Worm (Caenorhabditis elegans) whole organism, midembryonic: ENCODE data around the gene col-179.

ENCODE experiments used
- cog-1 ChIP-seq: sonication (generic microtip); optimal IDR thresholded peaks from 2 replicates; lab custom pipeline; 2016; ENCODE audit warnings: missing genetic modification characterization, missing compliant biosample characterization
- flt-1 ChIP-seq: fragments of 200-800 bp; sonication (Bioruptor generic); IDR thresholded peaks from 2 replicates; pipeline ENCODE4 v1.3.6; 2022; ENCODE audit warnings: missing genetic modification characterization, missing compliant biosample characterization
- klf-2 ChIP-seq: fragments of 200-800 bp; sonication (Bioruptor generic); conservative IDR thresholded peaks from 2 replicates; pipeline ENCODE4 v1.3.6; 2022; ENCODE audit warnings: missing genetic modification reagents, missing genetic modification characterization, missing compliant biosample characterization
- med-1 ChIP-seq: sonication (generic microtip); optimal IDR thresholded peaks from 2 replicates; lab custom pipeline; 2017; ENCODE audit warnings: missing genetic modification characterization, mild to moderate bottlenecking, missing compliant biosample characterization, antibody characterized with exemption, missing genetic modification reagents; ENCODE audit not compliant: insufficient read depth
- ref-1 ChIP-seq: fragments of 200-800 bp; sonication (Bioruptor generic); conservative IDR thresholded peaks from 2 replicates; pipeline ENCODE4 v1.3.6; 2022; ENCODE audit warnings: missing genetic modification reagents, missing genetic modification characterization, missing compliant biosample characterization
- tab-1 ChIP-seq: fragments of 200-800 bp; sonication (Bioruptor generic); IDR thresholded peaks from 2 replicates; pipeline ENCODE4 v1.3.6; 2022; ENCODE audit warnings: missing genetic modification characterization, missing compliant biosample characterization
- ztf-23 ChIP-seq: fragments of 200-800 bp; sonication (Bioruptor generic); IDR thresholded peaks from 2 replicates; pipeline ENCODE4 v1.3.6; 2022; ENCODE audit warnings: missing genetic modification reagents, missing genetic modification characterization, missing compliant biosample characterization

ce11 chrX:11196741-11197140 is 4.5 kb upstream of the col-179 start, which contains the start of gene C34F6.1:
- TF ChIP-seq klf-2 (GFP tag; lab: Robert Waterston, UW) (no peak), med-1 (no peak), ref-1 (GFP tag; lab: Robert Waterston, UW) (no peak), flt-1 (GFP tag; lab: Robert Waterston, UW) (no peak), ztf-23 (GFP tag; lab: Robert Waterston, UW) (no peak), tab-1 (GFP tag; lab: Robert Waterston, UW) (no peak), cog-1 (tag; lab: Kevin White, UChicago) (no peak)
